Fruit fly (Drosophila melanogaster) whole organism, embryonic: Measurements from ENCODE around the gene Snx17.
A peak's percentile ranks its signal among the peaks of the same experiment; 100 is the strongest.

Experiments used
- Antp ChIP-seq: fragments of 200-800 bp; sonication (Bioruptor generic); optimal IDR thresholded peaks from 3 replicates; lab custom pipeline; 2016; ENCODE audit warnings: missing biosample characterization, missing genetic modification characterization
- Atf3 ChIP-seq: fragments of 200-800 bp; sonication (Bioruptor generic); optimal IDR thresholded peaks from 3 replicates; lab custom pipeline; 2016; ENCODE audit warnings: missing biosample characterization, missing genetic modification characterization
- Bdp1 ChIP-seq: fragments of 200-800 bp; sonication (Bioruptor generic); optimal IDR thresholded peaks from 3 replicates; lab custom pipeline; 2016; ENCODE audit warnings: missing biosample characterization, missing genetic modification characterization
- CG11085 ChIP-seq: fragments of 200-800 bp; sonication (Bioruptor generic); IDR thresholded peaks from 2 replicates; pipeline ENCODE4 v1.3.6; 2022; ENCODE audit warnings: missing biosample characterization, missing genetic modification characterization
- CG11504 ChIP-seq: fragments of 200-800 bp; sonication (Bioruptor generic); optimal IDR thresholded peaks from 3 replicates; lab custom pipeline; 2019; ENCODE audit warnings: missing biosample characterization, mild to moderate bottlenecking, missing genetic modification characterization, moderate library complexity
- CG12219 ChIP-seq: fragments of 200-800 bp; sonication (Bioruptor generic); optimal IDR thresholded peaks from 3 replicates; lab custom pipeline; 2018; ENCODE audit warnings: missing biosample characterization, mild to moderate bottlenecking, missing genetic modification characterization
- CG12299 ChIP-seq: fragments of 200-800 bp; sonication (Bioruptor generic); optimal IDR thresholded peaks from 2 replicates; lab custom pipeline; 2018; ENCODE audit warnings: missing biosample characterization, mild to moderate bottlenecking, missing genetic modification characterization
- CG15514 ChIP-seq: fragments of 200-800 bp; sonication (Bioruptor generic); optimal IDR thresholded peaks from 3 replicates; lab custom pipeline; 2017; ENCODE audit warnings: missing biosample characterization, missing genetic modification characterization, mild to moderate bottlenecking, moderate library complexity, missing genetic modification reagents
- CG1603 ChIP-seq: fragments of 200-800 bp; sonication (Bioruptor generic); optimal IDR thresholded peaks from 2 replicates; lab custom pipeline; 2019; ENCODE audit warnings: missing biosample characterization, mild to moderate bottlenecking, missing genetic modification characterization, moderate library complexity
- CG16813 ChIP-seq: fragments of 200-800 bp; sonication (Bioruptor generic); IDR thresholded peaks from 3 replicates; pipeline ENCODE4 v1.3.6; 2022; ENCODE audit warnings: missing biosample characterization, missing genetic modification characterization; ENCODE audit not compliant: partially characterized antibody
- CG17829 ChIP-seq: fragments of 200-800 bp; optimal IDR thresholded peaks from 2 replicates; lab custom pipeline; 2019; ENCODE audit warnings: missing biosample characterization, mild to moderate bottlenecking, missing genetic modification characterization, moderate library complexity
- CG18011 ChIP-seq: fragments of 200-800 bp; sonication (Bioruptor generic); optimal IDR thresholded peaks from 2 replicates; lab custom pipeline; 2017; ENCODE audit warnings: missing biosample characterization, missing genetic modification characterization, mild to moderate bottlenecking, moderate library complexity, missing genotype
- CG1832 ChIP-seq: fragments of 200-800 bp; sonication (Bioruptor generic); optimal IDR thresholded peaks from 2 replicates; lab custom pipeline; 2017; ENCODE audit warnings: missing biosample characterization, mild to moderate bottlenecking, missing genetic modification characterization, inconsistent platforms
- CG2116 ChIP-seq: fragments of 200-800 bp; sonication (Bioruptor generic); optimal IDR thresholded peaks from 3 replicates; lab custom pipeline; 2018; ENCODE audit warnings: missing biosample characterization, mild to moderate bottlenecking, missing genetic modification characterization
- CG2129 ChIP-seq: fragments of 200-800 bp; sonication (Bioruptor generic); IDR thresholded peaks from 2 replicates; pipeline ENCODE4 v1.3.6; 2022; ENCODE audit warnings: missing biosample characterization, missing genetic modification characterization; ENCODE audit not compliant: partially characterized antibody
- CG2712 ChIP-seq: fragments of 200-800 bp; optimal IDR thresholded peaks from 3 replicates; lab custom pipeline; 2019; ENCODE audit warnings: missing biosample characterization, mild to moderate bottlenecking, missing genetic modification characterization, moderate library complexity
- CG30020 ChIP-seq: fragments of 200-800 bp; optimal IDR thresholded peaks from 2 replicates; lab custom pipeline; 2019; ENCODE audit warnings: missing biosample characterization, mild to moderate bottlenecking, missing genetic modification characterization, moderate library complexity
- CG31441 ChIP-seq: fragments of 200-800 bp; sonication (Bioruptor generic); IDR thresholded peaks from 2 replicates; pipeline ENCODE4 v1.3.6; 2022; ENCODE audit warnings: missing biosample characterization, missing genetic modification characterization
- CG33213 ChIP-seq: fragments of 200-800 bp; sonication (Bioruptor generic); optimal IDR thresholded peaks from 3 replicates; lab custom pipeline; 2016; ENCODE audit warnings: missing biosample characterization, missing genetic modification characterization
- CG4424 ChIP-seq: fragments of 200-800 bp; sonication (Bioruptor generic); optimal IDR thresholded peaks from 3 replicates; lab custom pipeline; 2016; ENCODE audit warnings: missing biosample characterization, missing genetic modification characterization
- CG4730 ChIP-seq: fragments of 200-800 bp; sonication (Bioruptor generic); IDR thresholded peaks from 2 replicates; pipeline ENCODE4 v1.3.6; 2022; ENCODE audit warnings: missing biosample characterization, missing genetic modification characterization
- CG6175 ChIP-seq: fragments of 200-800 bp; sonication (Bioruptor generic); IDR thresholded peaks from 3 replicates; pipeline ENCODE4 v1.3.6; 2022; ENCODE audit warnings: missing biosample characterization, missing genetic modification characterization
- CG6791 ChIP-seq: fragments of 200-800 bp; sonication (Bioruptor generic); IDR thresholded peaks from 3 replicates; pipeline ENCODE4 v1.3.6; 2022; ENCODE audit warnings: missing biosample characterization, missing genetic modification characterization; ENCODE audit not compliant: partially characterized antibody
- Dref ChIP-seq: fragments of 200-800 bp; sonication (Bioruptor generic); IDR thresholded peaks from 2 replicates; pipeline ENCODE4 v1.3.6; 2022; ENCODE audit warnings: missing biosample characterization, missing genetic modification characterization
- Elba2 ChIP-seq: fragments of 200-800 bp; sonication (Bioruptor generic); optimal IDR thresholded peaks from 3 replicates; lab custom pipeline; 2016; ENCODE audit warnings: missing biosample characterization, missing genetic modification characterization
- Hsf ChIP-seq: fragments of 200-800 bp; sonication (Bioruptor generic); optimal IDR thresholded peaks from 3 replicates; lab custom pipeline; 2016; ENCODE audit warnings: missing biosample characterization, missing genetic modification characterization
- Lhr ChIP-seq: fragments of 200-800 bp; sonication (Bioruptor generic); optimal IDR thresholded peaks from 3 replicates; lab custom pipeline; 2017; ENCODE audit warnings: mild to moderate bottlenecking, missing biosample characterization, missing genetic modification reagents, missing genetic modification characterization
- Mad ChIP-seq: fragments of 200-800 bp; sonication (Bioruptor generic); optimal IDR thresholded peaks from 2 replicates; lab custom pipeline; 2016; ENCODE audit warnings: missing biosample characterization, missing genetic modification characterization
- Scr ChIP-seq: fragments of 200-800 bp; sonication (Bioruptor generic); IDR thresholded peaks from 2 replicates; pipeline ENCODE4 v1.3.6; 2022; ENCODE audit warnings: missing biosample characterization, missing genetic modification characterization; ENCODE audit not compliant: partially characterized antibody
- Spps ChIP-seq: fragments of 200-800 bp; sonication (Bioruptor generic); optimal IDR thresholded peaks from 2 replicates; lab custom pipeline; 2018; ENCODE audit warnings: missing biosample characterization, mild to moderate bottlenecking, missing genetic modification characterization
- Stat92E ChIP-seq, 3 experiments: fragments of >200 bp in 2 of 3; fragments of 200-800 bp in 1 of 3; sonication (Bioruptor generic) in 1 of 3; optimal IDR thresholded peaks; 2 replicates each; lab custom pipeline; 2017 to 2019; ENCODE audit warnings: missing biosample characterization in 3 of 3, missing genetic modification characterization in 3 of 3, mild to moderate bottlenecking in 1 of 3, moderate library complexity in 1 of 3
- abd-A ChIP-seq: fragments of 200-800 bp; sonication (Bioruptor generic); optimal IDR thresholded peaks from 3 replicates; lab custom pipeline; 2019; ENCODE audit warnings: missing biosample characterization, mild to moderate bottlenecking, missing genetic modification characterization, moderate library complexity
- cas ChIP-seq: fragments of 200-800 bp; sonication (Bioruptor generic); IDR thresholded peaks from 2 replicates; pipeline ENCODE4 v1.3.6; 2022; ENCODE audit warnings: missing biosample characterization, missing genetic modification characterization
- cato ChIP-seq: fragments of 200-800 bp; sonication (Bioruptor generic); optimal IDR thresholded peaks from 2 replicates; lab custom pipeline; 2016; ENCODE audit warnings: missing biosample characterization, missing genetic modification characterization, borderline replicate concordance
- disco-r ChIP-seq: fragments of 200-800 bp; sonication (Bioruptor generic); optimal IDR thresholded peaks from 2 replicates; lab custom pipeline; 2016; ENCODE audit warnings: missing biosample characterization, missing genetic modification characterization
- dysf ChIP-seq: fragments of 200-800 bp; sonication (Bioruptor generic); IDR thresholded peaks from 3 replicates; pipeline ENCODE4 v1.3.6; 2022; ENCODE audit warnings: missing biosample characterization, missing genetic modification characterization
- esg ChIP-seq: fragments of 200-800 bp; sonication (Bioruptor generic); conservative IDR thresholded peaks from 2 replicates; pipeline ENCODE4 v1.3.6; 2022; ENCODE audit warnings: missing biosample characterization, missing genetic modification characterization
- exex ChIP-seq: fragments of 200-800 bp; sonication (Bioruptor generic); optimal IDR thresholded peaks from 4 replicates; lab custom pipeline; 2018; ENCODE audit warnings: missing biosample characterization, mild to moderate bottlenecking, missing genetic modification characterization, moderate library complexity
- grn ChIP-seq: fragments of 200-800 bp; sonication (Bioruptor generic); optimal IDR thresholded peaks from 3 replicates; lab custom pipeline; 2017; ENCODE audit warnings: missing biosample characterization, missing genetic modification characterization
- hth ChIP-seq: fragments of >200 bp; optimal IDR thresholded peaks from 2 replicates; lab custom pipeline; 2017; ENCODE audit warnings: inconsistent platforms
- lab ChIP-seq: fragments of 200-800 bp; sonication (Bioruptor generic); optimal IDR thresholded peaks from 3 replicates; lab custom pipeline; 2017; ENCODE audit warnings: missing biosample characterization, missing genetic modification characterization, mild to moderate bottlenecking, moderate library complexity, missing genetic modification reagents
- lilli ChIP-seq: fragments of 200-800 bp; sonication (Bioruptor generic); optimal IDR thresholded peaks from 3 replicates; lab custom pipeline; 2016; ENCODE audit warnings: missing biosample characterization, missing genetic modification characterization
- lola ChIP-seq, 3 experiments: fragments of >200 bp in 2 of 3; fragments of 200-800 bp in 1 of 3; sonication (Bioruptor generic) in 1 of 3; optimal IDR thresholded peaks; 2 replicates each; lab custom pipeline; 2017 to 2019; ENCODE audit warnings: missing biosample characterization in 3 of 3, missing genetic modification characterization in 3 of 3, mild to moderate bottlenecking in 1 of 3, moderate library complexity in 1 of 3
- nom ChIP-seq: fragments of 200-800 bp; sonication (Bioruptor generic); optimal IDR thresholded peaks from 2 replicates; lab custom pipeline; 2017; ENCODE audit warnings: missing biosample characterization, missing genetic modification characterization, mild to moderate bottlenecking, moderate library complexity, missing genetic modification reagents
- sd ChIP-seq: fragments of 200-800 bp; sonication (Bioruptor generic); optimal IDR thresholded peaks from 3 replicates; lab custom pipeline; 2018; ENCODE audit warnings: missing biosample characterization, mild to moderate bottlenecking, missing genetic modification characterization, moderate library complexity
- slbo ChIP-seq: fragments of 200-800 bp; sonication (Bioruptor generic); IDR thresholded peaks from 2 replicates; pipeline ENCODE4 v1.3.6; 2022; ENCODE audit warnings: missing biosample characterization, missing genetic modification characterization
- stwl ChIP-seq: fragments of 200-800 bp; sonication (Bioruptor generic); optimal IDR thresholded peaks from 3 replicates; lab custom pipeline; 2018; ENCODE audit warnings: missing biosample characterization, mild to moderate bottlenecking, missing genetic modification characterization, moderate library complexity
- sug ChIP-seq: fragments of 200-800 bp; optimal IDR thresholded peaks from 2 replicates; lab custom pipeline; 2019; ENCODE audit warnings: missing biosample characterization, mild to moderate bottlenecking, missing genetic modification characterization, moderate library complexity
- zen ChIP-seq: fragments of 200-800 bp; sonication (Bioruptor generic); optimal IDR thresholded peaks from 3 replicates; lab custom pipeline; 2018; ENCODE audit warnings: missing biosample characterization, mild to moderate bottlenecking, missing genetic modification characterization, moderate library complexity

Snx17 gene

DNA sequence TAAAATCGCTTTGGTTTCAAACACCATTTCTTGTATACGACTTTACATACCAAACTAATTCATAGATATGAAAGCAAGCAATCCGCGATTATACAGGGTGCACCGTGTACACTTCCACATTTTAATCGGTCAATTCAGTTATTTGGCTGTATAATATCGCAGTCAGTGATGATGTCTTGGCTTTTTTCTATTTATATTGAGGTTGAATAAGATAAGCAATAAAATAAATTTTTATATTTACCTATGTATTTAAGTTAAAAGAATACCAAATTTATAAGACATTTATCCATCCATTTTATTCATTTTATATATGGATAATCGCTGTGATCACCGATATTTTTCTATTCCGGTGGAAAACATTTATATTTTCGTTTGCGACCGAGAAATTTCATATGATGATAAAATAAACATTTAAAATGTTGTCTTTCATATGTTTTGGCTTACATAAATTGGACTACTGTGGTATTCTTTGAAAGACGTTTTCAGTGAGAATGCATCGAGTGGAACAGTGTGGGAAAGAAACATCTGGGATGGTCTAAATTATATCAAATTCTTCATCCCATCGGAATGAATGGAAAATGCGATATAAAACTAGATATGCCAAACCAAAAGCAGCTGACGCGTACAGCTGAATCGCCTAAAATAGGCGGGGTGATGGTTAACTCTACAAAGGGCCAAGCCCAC, 20.1 kb upstream of the Snx17 start, which contains the start of gene CG5708 (continued):
- TF ChIP-seq CG4730 (no peak), lab (GFP tag; lab: Kevin White, UChicago) (no peak), Mad (GFP tag; lab: Kevin White, UChicago) (no peak), CG33213 (no peak), cas (GFP tag; lab: Robert Waterston, UW) (no peak), CG6175 (GFP tag; lab: Robert Waterston, UW) (no peak), CG1603 (tag; lab: Kevin White, UChicago) (peak; percentile 86), zen (no peak), esg (GFP tag; lab: Robert Waterston, UW) (no peak), Atf3 (GFP tag; lab: Kevin White, UChicago) (no peak), CG16813 (GFP tag; lab: Robert Waterston, UW) (peak; percentile 58), CG12219 (GFP tag; lab: Kevin White, UChicago) (no peak), Elba2 (no peak), sd (tag; lab: Kevin White, UChicago) (peak; percentile 73), stwl (tag; lab: Kevin White, UChicago) (peak; percentile 1), nom (no peak), CG18011 (GFP tag; lab: Kevin White, UChicago) (no peak), abd-A (tag; lab: Kevin White, UChicago) (no peak), CG11085 (no peak), CG2116 (peak; percentile 23), CG11504 (no peak), Lhr (GFP tag; lab: Kevin White, UChicago) (peak; percentile 36), grn (GFP tag; lab: Kevin White, UChicago) (no peak), lola (GFP tag; optimal IDR thresholded peaks at IDR 0.05; lab: Kevin White, UChicago) (peak in 1 of 3 experiments; percentile 18), CG6791 (GFP tag; lab: Robert Waterston, UW) (peak; percentile 32; the same call in 1 of the 3 replicates), Bdp1 (no peak), CG4424 (GFP tag; lab: Kevin White, UChicago) (peak; percentile 6), CG17829 (tag; lab: Kevin White, UChicago) (peak; percentile 35), cato (GFP tag; lab: Kevin White, UChicago) (no peak), Dref (peak; percentile 56), CG31441 (peak; percentile 46; the same call in 1 of the 2 replicates), CG2129 (no peak), slbo (GFP tag; lab: Robert Waterston, UW) (peak; percentile 73), Antp (GFP tag; lab: Kevin White, UChicago) (no peak), CG1832 (GFP tag; lab: Kevin White, UChicago) (no peak), sug (tag; lab: Kevin White, UChicago) (peak; percentile 15), CG12299 (tag; lab: Kevin White, UChicago) (no peak), Spps (tag; lab: Kevin White, UChicago) (no peak), hth (lab: Kevin White, UChicago) (no peak), CG30020 (tag; lab: Kevin White, UChicago) (peak; percentile 99), Scr (peak; percentile 59), CG2712 (tag; lab: Kevin White, UChicago) (peak; percentile 38), disco-r (GFP tag; lab: Kevin White, UChicago) (no peak), CG15514 (peak; percentile 30), lilli (GFP tag; lab: Kevin White, UChicago) (peak; percentile 5), Hsf (peak; percentile 1), dysf (GFP tag; lab: Robert Waterston, UW) (no peak), Stat92E (GFP tag; optimal IDR thresholded peaks at IDR 0.05; lab: Kevin White, UChicago) (peak in 1 of 3 experiments; percentile 17), exex (tag; lab: Kevin White, UChicago) (peak; percentile 40)
